Worm (Caenorhabditis elegans) whole organism, mixed stage, embryonic: ENCODE data around the gene R10F2.6.

Source experiments
- M03D4.4 ChIP-seq: sonication (generic microtip); optimal IDR thresholded peaks from 2 replicates; lab custom pipeline; 2017; ENCODE audit warnings: mild to moderate bottlenecking, missing genetic modification characterization, missing compliant biosample characterization
- bed-3 ChIP-seq: fragments of 200-800 bp; sonication (Bioruptor generic); optimal IDR thresholded peaks from 3 replicates; lab custom pipeline; 2018; ENCODE audit warnings: mild to moderate bottlenecking, missing genetic modification characterization, moderate library complexity, missing compliant biosample characterization
- blmp-1 ChIP-seq: fragments of 150-350 bp; optimal IDR thresholded peaks from 2 replicates; lab custom pipeline; 2014; ENCODE audit warnings: missing biosample characterization, missing genetic modification characterization
- ceh-39 ChIP-seq: fragments of 150-350 bp; optimal IDR thresholded peaks from 2 replicates; lab custom pipeline; 2014; ENCODE audit warnings: missing biosample characterization, missing genetic modification characterization
- ceh-43 ChIP-seq: fragments of 200-800 bp; sonication (Bioruptor generic); optimal IDR thresholded peaks from 2 replicates; lab custom pipeline; 2018; ENCODE audit warnings: mild to moderate bottlenecking, missing genetic modification characterization, moderate library complexity, missing compliant biosample characterization
- ceh-83 ChIP-seq: fragments of 200-800 bp; sonication (Bioruptor generic); optimal IDR thresholded peaks from 2 replicates; lab custom pipeline; 2018; ENCODE audit warnings: mild to moderate bottlenecking, missing genetic modification characterization, missing compliant biosample characterization
- ces-1 ChIP-seq: fragments of 150-350 bp; optimal IDR thresholded peaks from 2 replicates; lab custom pipeline; 2014; ENCODE audit warnings: missing biosample characterization, missing genetic modification reagents, missing genetic modification characterization
- cnd-1 ChIP-seq: fragments of 200-800 bp; sonication (Bioruptor generic); optimal IDR thresholded peaks from 2 replicates; lab custom pipeline; 2018; ENCODE audit warnings: mild to moderate bottlenecking, missing genetic modification characterization, missing compliant biosample characterization
- drap-1 ChIP-seq: fragments of 200-800 bp; sonication (Bioruptor generic); optimal IDR thresholded peaks from 3 replicates; lab custom pipeline; 2018; ENCODE audit warnings: mild to moderate bottlenecking, missing genetic modification characterization, missing compliant biosample characterization
- elt-1 ChIP-seq: sonication (generic microtip); optimal IDR thresholded peaks from 2 replicates; lab custom pipeline; 2017; ENCODE audit warnings: missing genetic modification characterization, mild to moderate bottlenecking, missing compliant biosample characterization, antibody characterized with exemption, moderate library complexity, borderline replicate concordance; ENCODE audit not compliant: insufficient read depth
- elt-3 ChIP-seq: fragments of 150-350 bp; optimal IDR thresholded peaks from 2 replicates; lab custom pipeline; 2014; ENCODE audit warnings: missing biosample characterization, missing genetic modification characterization
- flh-1 ChIP-seq: fragments of 200-800 bp; sonication (Bioruptor generic); optimal IDR thresholded peaks from 2 replicates; lab custom pipeline; 2018; ENCODE audit warnings: mild to moderate bottlenecking, missing genetic modification characterization, moderate library complexity, missing compliant biosample characterization
- ham-2 ChIP-seq: fragments of 200-800 bp; sonication (Bioruptor generic); optimal IDR thresholded peaks from 2 replicates; lab custom pipeline; 2018; ENCODE audit warnings: mild to moderate bottlenecking, missing genetic modification characterization, missing compliant biosample characterization
- hlh-1 ChIP-seq: fragments of 150-350 bp; optimal IDR thresholded peaks from 2 replicates; lab custom pipeline; 2014; ENCODE audit warnings: missing biosample characterization, missing genetic modification reagents, missing genetic modification characterization
- lin-13 ChIP-seq: fragments of 150-350 bp; optimal IDR thresholded peaks from 2 replicates; lab custom pipeline; 2014; ENCODE audit warnings: missing biosample characterization, missing genetic modification characterization
- lin-32 ChIP-seq: fragments of 200-800 bp; sonication (Bioruptor generic); optimal IDR thresholded peaks from 2 replicates; lab custom pipeline; 2018; ENCODE audit warnings: mild to moderate bottlenecking, missing genetic modification characterization, missing compliant biosample characterization
- lsy-2 ChIP-seq: fragments of 150-350 bp; optimal IDR thresholded peaks from 2 replicates; lab custom pipeline; 2014; ENCODE audit warnings: missing biosample characterization, missing genetic modification characterization
- mab-5 ChIP-seq: fragments of 150-350 bp; optimal IDR thresholded peaks from 2 replicates; lab custom pipeline; 2014; ENCODE audit warnings: missing biosample characterization, missing genetic modification characterization
- mep-1 ChIP-seq: fragments of 150-350 bp; optimal IDR thresholded peaks from 2 replicates; lab custom pipeline; 2017; ENCODE audit warnings: missing biosample characterization, missing genetic modification reagents, missing genetic modification characterization, inconsistent platforms
- mls-2 ChIP-seq: sonication (generic microtip); optimal IDR thresholded peaks from 2 replicates; lab custom pipeline; 2016; ENCODE audit warnings: mild to moderate bottlenecking, missing genetic modification characterization, moderate library complexity, missing compliant biosample characterization
- nhr-12 ChIP-seq: fragments of 150-350 bp; optimal IDR thresholded peaks from 2 replicates; lab custom pipeline; 2014; ENCODE audit warnings: missing biosample characterization, missing genetic modification characterization
- nhr-2 ChIP-seq: fragments of 150-350 bp; optimal IDR thresholded peaks from 2 replicates; lab custom pipeline; 2014; ENCODE audit warnings: missing biosample characterization, missing genetic modification characterization
- nhr-237 ChIP-seq: fragments of 150-350 bp; optimal IDR thresholded peaks from 2 replicates; lab custom pipeline; 2014; ENCODE audit warnings: missing biosample characterization, missing genetic modification characterization
- nhr-28 ChIP-seq: fragments of 150-350 bp; optimal IDR thresholded peaks from 2 replicates; lab custom pipeline; 2014; ENCODE audit warnings: missing biosample characterization, missing genetic modification characterization
- nhr-76 ChIP-seq: sonication (generic microtip); optimal IDR thresholded peaks from 2 replicates; lab custom pipeline; 2017; ENCODE audit warnings: missing biosample characterization, missing genetic modification characterization
- pha-4 ChIP-seq: fragments of 150-350 bp; optimal IDR thresholded peaks from 2 replicates; lab custom pipeline; 2018; ENCODE audit warnings: missing biosample characterization, missing genetic modification reagents, missing genetic modification characterization
- sem-2 ChIP-seq: fragments of 200-800 bp; sonication (Bioruptor generic); optimal IDR thresholded peaks from 2 replicates; lab custom pipeline; 2018; ENCODE audit warnings: mild to moderate bottlenecking, missing genetic modification characterization, missing compliant biosample characterization
- snpc-4 ChIP-seq: fragments of 150-350 bp; optimal IDR thresholded peaks from 2 replicates; lab custom pipeline; 2014; ENCODE audit warnings: missing biosample characterization, missing genetic modification characterization
- sptf-1 ChIP-seq: sonication (generic microtip); optimal IDR thresholded peaks from 2 replicates; lab custom pipeline; 2017; ENCODE audit warnings: mild to moderate bottlenecking, missing genetic modification characterization, moderate library complexity, missing compliant biosample characterization
- tbx-8 ChIP-seq: fragments of 200-800 bp; sonication (Bioruptor generic); optimal IDR thresholded peaks from 2 replicates; lab custom pipeline; 2018; ENCODE audit warnings: mild to moderate bottlenecking, missing genetic modification characterization, moderate library complexity, missing compliant biosample characterization
- unc-120 ChIP-seq: sonication (generic microtip); optimal IDR thresholded peaks from 2 replicates; lab custom pipeline; 2017; ENCODE audit warnings: missing genetic modification characterization, missing compliant biosample characterization; ENCODE audit not compliant: poor library complexity, severe bottlenecking
- unc-39 ChIP-seq: fragments of 150-350 bp; optimal IDR thresholded peaks from 2 replicates; lab custom pipeline; 2014; ENCODE audit warnings: missing biosample characterization, missing genetic modification characterization
- unc-62 ChIP-seq: fragments of 150-350 bp; optimal IDR thresholded peaks from 2 replicates; lab custom pipeline; 2014; ENCODE audit warnings: missing biosample characterization, missing genetic modification reagents, missing genetic modification characterization
- zip-8 ChIP-seq: fragments of 150-350 bp; optimal IDR thresholded peaks from 2 replicates; lab custom pipeline; 2014; ENCODE audit warnings: missing biosample characterization, missing genetic modification characterization
- ztf-11 ChIP-seq: fragments of 150-350 bp; optimal IDR thresholded peaks from 2 replicates; lab custom pipeline; 2014; ENCODE audit warnings: missing biosample characterization, missing genetic modification characterization

Gene R10F2.6

DNA sequence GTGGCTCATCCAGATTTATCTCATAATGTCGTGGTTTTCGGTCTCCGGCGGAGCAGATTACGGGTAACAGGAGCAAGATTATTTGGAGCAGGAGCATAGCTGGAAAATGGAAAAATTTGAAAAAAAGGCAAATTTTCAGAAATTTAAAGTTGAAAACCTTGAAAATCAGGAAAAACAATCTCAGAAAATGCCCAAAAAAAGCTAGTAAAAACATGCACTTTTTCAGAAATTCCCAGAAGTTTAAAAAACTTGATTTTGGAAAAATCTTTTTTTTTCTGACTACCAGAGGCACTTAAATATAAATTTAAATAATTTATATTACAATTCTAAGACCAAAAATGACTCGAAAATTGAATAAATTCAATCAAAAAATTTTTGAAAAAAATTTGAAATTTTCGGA, 31.8 kb upstream of the R10F2.6 start, which contains the start of gene Y55D5A.3:
TSS of gene Y55D5A.3 (minus strand) at position 101 of the 400 bp plus-strand sequence.
- TF ChIP-seq unc-120 = no peak
- TF ChIP-seq mep-1 = no peak
- no peak for TF ChIP-seq pha-4 (tag; lab: Kevin White, UChicago)
- TF ChIP-seq M03D4.4 (tag; lab: Kevin White, UChicago) = no peak
- TF ChIP-seq hlh-1 (tag; lab: Kevin White, UChicago) = no peak
- TF ChIP-seq bed-3 = no peak
- no peak for TF ChIP-seq unc-62 (GFP tag; lab: Kevin White, UChicago)
- TF ChIP-seq mab-5 = no peak
- no peak for TF ChIP-seq ham-2 (GFP tag; lab: Kevin White, UChicago)
- no peak for TF ChIP-seq mls-2 (tag; lab: Kevin White, UChicago)
- TF ChIP-seq unc-39 = no peak
- no peak for TF ChIP-seq nhr-28 (tag; lab: Kevin White, UChicago)
- no peak for TF ChIP-seq ceh-43 (GFP tag; lab: Kevin White, UChicago)

DNA sequence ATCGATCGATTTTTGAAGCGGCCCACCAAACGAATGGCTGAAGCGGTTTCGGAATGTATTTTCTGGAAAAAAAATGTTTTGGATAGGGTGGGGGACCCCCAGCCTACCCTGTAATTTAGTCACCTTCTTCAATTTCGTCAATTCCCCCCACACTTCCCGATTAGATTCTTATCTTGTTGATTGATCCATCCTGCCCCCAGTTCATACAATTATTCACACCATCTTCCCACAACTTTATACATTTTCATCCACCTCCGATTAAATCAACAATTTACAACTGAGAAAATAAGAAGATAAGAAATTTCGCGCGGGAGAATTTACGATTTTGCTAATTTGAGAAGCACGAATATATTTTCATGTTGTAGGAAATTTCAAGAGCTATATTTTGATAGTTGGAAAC, 29.1 kb upstream of the R10F2.6 start:
- TF ChIP-seq unc-120 (no peak), elt-1 (peak; percentile 59)

- no peak for TF ChIP-seq ceh-43 (GFP tag; lab: Kevin White, UChicago)
- TF ChIP-seq elt-3 (tag; lab: Kevin White, UChicago) = no peak
- no peak for TF ChIP-seq nhr-28 (tag; lab: Kevin White, UChicago)
- no peak for TF ChIP-seq unc-39
- no peak for TF ChIP-seq nhr-2
- no peak for TF ChIP-seq mep-1
- TF ChIP-seq cnd-1 (tag; lab: Kevin White, UChicago) = no peak
- no peak for TF ChIP-seq ceh-83 (GFP tag; lab: Kevin White, UChicago)
- no peak for TF ChIP-seq M03D4.4 (tag; lab: Kevin White, UChicago)
- TF ChIP-seq ceh-39 (tag; lab: Kevin White, UChicago) = no peak
- no peak for TF ChIP-seq pha-4 (tag; lab: Kevin White, UChicago)
- TF ChIP-seq unc-120 = no peak
- no peak for TF ChIP-seq mls-2 (tag; lab: Kevin White, UChicago)
- TF ChIP-seq elt-1 = no peak
- TF ChIP-seq mab-5 = no peak
- TF ChIP-seq ztf-11 (tag; lab: Kevin White, UChicago) = no peak
- TF ChIP-seq lin-13 (tag; lab: Kevin White, UChicago) = no peak
- TF ChIP-seq drap-1 (GFP tag; lab: Kevin White, UChicago) = no peak
- no peak for TF ChIP-seq nhr-12 (tag; lab: Kevin White, UChicago)
- TF ChIP-seq lin-32 = no peak
Measured at ce11 chrIII:2970251-2970650, 26.4 kb upstream of the R10F2.6 start.

DNA sequence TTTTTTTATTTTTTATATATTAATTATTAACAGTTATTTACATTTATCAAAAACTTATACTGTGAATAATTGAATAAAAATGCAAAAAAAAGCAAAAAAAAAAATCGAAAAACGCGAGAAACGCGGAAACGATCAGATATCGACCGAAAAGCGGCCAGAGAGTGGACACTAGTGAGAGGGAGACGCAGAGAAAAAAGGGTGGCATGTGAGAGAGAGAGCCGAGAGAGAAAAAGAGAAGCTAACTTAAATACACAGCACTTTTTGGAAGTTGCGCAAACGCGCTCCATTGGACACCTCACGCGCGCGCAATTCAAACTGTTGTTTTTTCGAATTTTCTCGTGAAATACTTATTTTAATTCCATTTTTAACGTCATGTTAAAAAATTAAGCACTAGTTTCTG, 22.6 kb upstream of the R10F2.6 start:
- no peak for TF ChIP-seq snpc-4 (tag; lab: Kevin White, UChicago)
- TF ChIP-seq mls-2 (tag; lab: Kevin White, UChicago) = no peak
- no peak for TF ChIP-seq unc-62 (GFP tag; lab: Kevin White, UChicago)
- TF ChIP-seq unc-120 = peak; percentile 69
- TF ChIP-seq ceh-39 (tag; lab: Kevin White, UChicago) = peak; percentile 7
- no peak for TF ChIP-seq mab-5
- TF ChIP-seq ceh-83 (GFP tag; lab: Kevin White, UChicago) = no peak
- TF ChIP-seq lsy-2 (tag; lab: Kevin White, UChicago) = peak; percentile 77
- TF ChIP-seq zip-8 (tag; lab: Kevin White, UChicago) = no peak
- peak; percentile 70 for TF ChIP-seq lin-13 (tag; lab: Kevin White, UChicago)
- TF ChIP-seq elt-1 = no peak
- TF ChIP-seq sem-2 (GFP tag; lab: Kevin White, UChicago) = no peak
- no peak for TF ChIP-seq nhr-76
- no peak for TF ChIP-seq bed-3
- peak; percentile 18 for TF ChIP-seq hlh-1 (tag; lab: Kevin White, UChicago)
- TF ChIP-seq ztf-11 (tag; lab: Kevin White, UChicago) = no peak
- no peak for TF ChIP-seq tbx-8 (GFP tag; lab: Kevin White, UChicago)
- TF ChIP-seq sptf-1 (tag; lab: Kevin White, UChicago) = peak; percentile 52
- TF ChIP-seq ceh-43 (GFP tag; lab: Kevin White, UChicago) = no peak
- no peak for TF ChIP-seq nhr-12 (tag; lab: Kevin White, UChicago)
- no peak for TF ChIP-seq blmp-1 (tag; lab: Kevin White, UChicago)
- TF ChIP-seq nhr-2 = no peak
- TF ChIP-seq mep-1 = peak; percentile 46
- TF ChIP-seq cnd-1 (tag; lab: Kevin White, UChicago) = no peak
- TF ChIP-seq elt-3 (tag; lab: Kevin White, UChicago) = no peak
- peak; percentile 70 for TF ChIP-seq ham-2 (GFP tag; lab: Kevin White, UChicago)
- no peak for TF ChIP-seq unc-39
- TF ChIP-seq nhr-28 (tag; lab: Kevin White, UChicago) = no peak
- no peak for TF ChIP-seq lin-32
- TF ChIP-seq nhr-237 (tag; lab: Kevin White, UChicago) = peak; percentile 47
- no peak for TF ChIP-seq flh-1
- TF ChIP-seq ces-1 (GFP tag; lab: Kevin White, UChicago) = peak; percentile 65
- TF ChIP-seq M03D4.4 (tag; lab: Kevin White, UChicago) = no peak
- TF ChIP-seq pha-4 (tag; lab: Kevin White, UChicago) = peak; percentile 49
- TF ChIP-seq drap-1 (GFP tag; lab: Kevin White, UChicago) = no peak
